Worm (Caenorhabditis elegans): Measurements from ENCODE around the gene srg-41.

DNA sequence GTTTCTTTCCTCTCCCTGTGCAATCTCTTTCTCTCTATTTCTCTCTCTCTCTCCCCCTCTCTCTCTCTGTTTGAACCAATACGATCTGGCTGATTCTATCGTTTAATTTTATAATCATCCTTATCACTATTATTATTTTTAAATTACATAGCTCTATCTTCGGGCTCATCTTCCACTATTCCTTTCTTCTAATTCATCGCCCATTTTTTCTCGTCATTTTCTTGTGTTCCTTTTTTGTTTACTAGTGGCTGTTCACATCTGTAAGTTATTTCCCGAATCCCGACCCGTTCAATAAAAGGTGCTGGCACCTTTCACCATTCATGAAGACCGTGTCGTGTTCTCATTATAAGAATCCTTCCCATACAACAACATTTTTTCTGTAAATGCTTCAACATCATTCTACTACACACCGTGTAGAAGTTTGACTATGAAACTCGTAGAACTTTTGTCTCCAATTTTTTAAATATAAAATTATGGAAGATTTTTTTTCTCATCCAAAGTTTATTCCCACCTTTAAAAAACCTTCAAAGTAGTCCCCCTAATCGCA lies 43.4 kb downstream of the srg-41 start:
- TF ChIP-seq him-1 (tag; optimal IDR thresholded peaks at IDR 0.05) (no peak), dao-5 (tag; optimal IDR thresholded peaks at IDR 0.05) (no peak), W03F9.2 (tag; optimal IDR thresholded peaks at IDR 0.05) (no peak)

Data from whole organism, L4/young adult.